Worm (Caenorhabditis elegans) whole organism, late embryonic: ENCODE measurements around the gene malt-1.
A peak's percentile ranks its signal among the peaks of the same experiment; 100 is the strongest.

ENCODE experiments used
- C08G9.2 ChIP-seq: sonication (generic microtip); optimal IDR thresholded peaks from 2 replicates; lab custom pipeline; 2016; ENCODE audit warnings: mild to moderate bottlenecking, missing genetic modification characterization, moderate library complexity, missing compliant biosample characterization
- Y22D7AL.16 ChIP-seq: sonication (generic microtip); optimal IDR thresholded peaks from 2 replicates; lab custom pipeline; 2016; ENCODE audit warnings: missing genetic modification characterization, missing compliant biosample characterization
- ama-1 ChIP-seq: fragments of 150-350 bp; optimal IDR thresholded peaks from 2 replicates; lab custom pipeline; 2014
- ceh-18 ChIP-seq: sonication (generic microtip); optimal IDR thresholded peaks from 2 replicates; lab custom pipeline; 2016; ENCODE audit warnings: missing genetic modification characterization, missing compliant biosample characterization
- ceh-19 ChIP-seq: fragments of 200-800 bp; sonication (Bioruptor generic); optimal IDR thresholded peaks from 2 replicates; lab custom pipeline; 2018; ENCODE audit warnings: mild to moderate bottlenecking, missing genetic modification characterization, missing compliant biosample characterization
- ceh-2 ChIP-seq: sonication (generic microtip); optimal IDR thresholded peaks from 2 replicates; lab custom pipeline; 2016; ENCODE audit warnings: missing genotype, missing genetic modification characterization, missing compliant biosample characterization
- ceh-24 ChIP-seq: sonication (generic microtip); optimal IDR thresholded peaks from 2 replicates; lab custom pipeline; 2016; ENCODE audit warnings: mild to moderate bottlenecking, missing genetic modification characterization, missing compliant biosample characterization
- ceh-30 ChIP-seq: fragments of 150-350 bp; optimal IDR thresholded peaks from 2 replicates; lab custom pipeline; 2014; ENCODE audit warnings: missing biosample characterization, missing genetic modification characterization
- ceh-31 ChIP-seq: sonication (generic microtip); optimal IDR thresholded peaks from 2 replicates; lab custom pipeline; 2016; ENCODE audit warnings: missing genetic modification characterization, missing compliant biosample characterization
- ceh-34 ChIP-seq: sonication (generic microtip); optimal IDR thresholded peaks from 2 replicates; lab custom pipeline; 2016; ENCODE audit warnings: mild to moderate bottlenecking, missing genetic modification characterization, missing compliant biosample characterization
- ceh-45 ChIP-seq: fragments of 200-800 bp; sonication (Bioruptor generic); IDR thresholded peaks from 2 replicates; pipeline ENCODE4 v1.3.6; 2022; ENCODE audit warnings: missing genetic modification reagents, missing genetic modification characterization, missing compliant biosample characterization
- ceh-48 ChIP-seq: sonication (generic microtip); optimal IDR thresholded peaks from 2 replicates; lab custom pipeline; 2016; ENCODE audit warnings: missing genetic modification characterization, inconsistent platforms, missing compliant biosample characterization
- ceh-9 ChIP-seq: sonication (generic microtip); optimal IDR thresholded peaks from 2 replicates; lab custom pipeline; 2016; ENCODE audit warnings: mild to moderate bottlenecking, missing genetic modification characterization, inconsistent platforms, missing compliant biosample characterization
- che-1 ChIP-seq: sonication (generic microtip); optimal IDR thresholded peaks from 2 replicates; lab custom pipeline; 2016; ENCODE audit warnings: mild to moderate bottlenecking, missing genetic modification characterization, missing compliant biosample characterization
- ets-4 ChIP-seq: sonication (generic microtip); optimal IDR thresholded peaks from 2 replicates; lab custom pipeline; 2016; ENCODE audit warnings: missing genetic modification characterization, missing compliant biosample characterization
- eyg-1 ChIP-seq: sonication (generic microtip); optimal IDR thresholded peaks from 2 replicates; lab custom pipeline; 2016; ENCODE audit warnings: missing genotype, missing genetic modification characterization, missing compliant biosample characterization
- gmeb-2 ChIP-seq: sonication (generic microtip); optimal IDR thresholded peaks from 2 replicates; lab custom pipeline; 2016; ENCODE audit warnings: missing genetic modification characterization, inconsistent platforms, missing compliant biosample characterization
- hlh-13 ChIP-seq: fragments of 200-800 bp; sonication (Bioruptor generic); optimal IDR thresholded peaks from 2 replicates; lab custom pipeline; 2018; ENCODE audit warnings: mild to moderate bottlenecking, missing genetic modification characterization, missing compliant biosample characterization
- hlh-30 ChIP-seq: sonication (generic microtip); optimal IDR thresholded peaks from 2 replicates; lab custom pipeline; 2017; ENCODE audit warnings: antibody characterized with exemption, missing genetic modification characterization, missing compliant biosample characterization; ENCODE audit not compliant: insufficient read depth
- hlh-8 ChIP-seq: sonication (generic microtip); optimal IDR thresholded peaks from 2 replicates; lab custom pipeline; 2016; ENCODE audit warnings: missing genotype, missing genetic modification characterization, missing compliant biosample characterization
- lim-6 ChIP-seq: sonication (generic microtip); optimal IDR thresholded peaks from 2 replicates; lab custom pipeline; 2016; ENCODE audit warnings: missing genetic modification characterization, missing compliant biosample characterization
- lin-11 ChIP-seq: fragments of 200-800 bp; sonication (Bioruptor generic); optimal IDR thresholded peaks from 2 replicates; lab custom pipeline; 2018; ENCODE audit warnings: mild to moderate bottlenecking, missing genetic modification characterization, missing compliant biosample characterization
- madf-2 ChIP-seq: sonication (generic microtip); optimal IDR thresholded peaks from 2 replicates; lab custom pipeline; 2017; ENCODE audit warnings: missing genetic modification characterization, missing compliant biosample characterization
- mec-3 ChIP-seq: sonication (generic microtip); optimal IDR thresholded peaks from 2 replicates; lab custom pipeline; 2016; ENCODE audit warnings: borderline replicate concordance, missing genetic modification characterization, missing compliant biosample characterization
- nhr-11 ChIP-seq: fragments of 150-350 bp; optimal IDR thresholded peaks from 2 replicates; lab custom pipeline; 2014; ENCODE audit warnings: missing biosample characterization, missing genetic modification characterization
- npax-4 ChIP-seq: sonication (generic microtip); optimal IDR thresholded peaks from 2 replicates; lab custom pipeline; 2016; ENCODE audit warnings: missing genetic modification characterization, missing compliant biosample characterization
- odd-2 ChIP-seq: sonication (generic microtip); optimal IDR thresholded peaks from 2 replicates; lab custom pipeline; 2017; ENCODE audit warnings: antibody characterized with exemption, mild to moderate bottlenecking, missing genetic modification characterization, missing compliant biosample characterization
- pag-3 ChIP-seq: sonication (generic microtip); optimal IDR thresholded peaks from 2 replicates; lab custom pipeline; 2016; ENCODE audit warnings: missing compliant biosample characterization, missing genetic modification characterization, borderline replicate concordance
- pat-9 ChIP-seq: fragments of 200-800 bp; sonication (Bioruptor generic); optimal IDR thresholded peaks from 2 replicates; lab custom pipeline; 2018; ENCODE audit warnings: mild to moderate bottlenecking, missing genetic modification characterization, moderate library complexity, missing compliant biosample characterization
- pax-1 ChIP-seq: fragments of 150-350 bp; optimal IDR thresholded peaks from 2 replicates; lab custom pipeline; 2014; ENCODE audit warnings: missing biosample characterization, missing genetic modification characterization
- pha-4 ChIP-seq: fragments of 150-350 bp; optimal IDR thresholded peaks from 2 replicates; lab custom pipeline; 2018; ENCODE audit warnings: missing biosample characterization, missing genetic modification reagents, missing genetic modification characterization
- pqm-1 ChIP-seq: sonication (generic microtip); optimal IDR thresholded peaks from 2 replicates; lab custom pipeline; 2016; ENCODE audit warnings: missing genetic modification characterization, missing compliant biosample characterization
- pros-1 ChIP-seq: fragments of 150-350 bp; optimal IDR thresholded peaks from 2 replicates; lab custom pipeline; 2014; ENCODE audit warnings: missing biosample characterization, missing genetic modification reagents, missing genetic modification characterization
- ref-2 ChIP-seq: sonication (generic microtip); optimal IDR thresholded peaks from 2 replicates; lab custom pipeline; 2016; ENCODE audit warnings: missing genetic modification characterization, missing compliant biosample characterization
- syd-9 ChIP-seq: sonication (generic microtip); optimal IDR thresholded peaks from 2 replicates; lab custom pipeline; 2016; ENCODE audit warnings: mild to moderate bottlenecking, missing genetic modification characterization, moderate library complexity, missing compliant biosample characterization
- tbx-2 ChIP-seq: sonication (generic microtip); optimal IDR thresholded peaks from 2 replicates; lab custom pipeline; 2016; ENCODE audit warnings: missing genetic modification characterization, missing compliant biosample characterization
- ttx-3 ChIP-seq: sonication (generic microtip); optimal IDR thresholded peaks from 2 replicates; lab custom pipeline; 2016; ENCODE audit warnings: missing genetic modification reagents, missing genetic modification characterization, missing compliant biosample characterization
- unc-3 ChIP-seq, 2 experiments: fragments of 200-800 bp in 1 of 2; sonication (Bioruptor generic) in 1 of 2; sonication (generic microtip) in 1 of 2; conservative IDR thresholded peaks in 1 of 2; optimal IDR thresholded peaks in 1 of 2; 2 replicates each; pipeline versions ENCODE4 v1.3.6 to Lab custom; 2016 to 2022; ENCODE audit warnings: missing compliant biosample characterization in 2 of 2, missing genetic modification characterization in 2 of 2, missing genetic modification reagents in 1 of 2
- unc-42 ChIP-seq: sonication (generic microtip); optimal IDR thresholded peaks from 2 replicates; lab custom pipeline; 2016; ENCODE audit warnings: missing genotype, missing genetic modification characterization, missing compliant biosample characterization
- unc-55 ChIP-seq: sonication (generic microtip); optimal IDR thresholded peaks from 2 replicates; lab custom pipeline; 2017; ENCODE audit warnings: missing biosample characterization, missing genetic modification reagents, missing genetic modification characterization
- ztf-16 ChIP-seq: sonication (generic microtip); optimal IDR thresholded peaks from 2 replicates; lab custom pipeline; 2017; ENCODE audit warnings: missing genetic modification characterization, missing compliant biosample characterization

Gene malt-1

DNA sequence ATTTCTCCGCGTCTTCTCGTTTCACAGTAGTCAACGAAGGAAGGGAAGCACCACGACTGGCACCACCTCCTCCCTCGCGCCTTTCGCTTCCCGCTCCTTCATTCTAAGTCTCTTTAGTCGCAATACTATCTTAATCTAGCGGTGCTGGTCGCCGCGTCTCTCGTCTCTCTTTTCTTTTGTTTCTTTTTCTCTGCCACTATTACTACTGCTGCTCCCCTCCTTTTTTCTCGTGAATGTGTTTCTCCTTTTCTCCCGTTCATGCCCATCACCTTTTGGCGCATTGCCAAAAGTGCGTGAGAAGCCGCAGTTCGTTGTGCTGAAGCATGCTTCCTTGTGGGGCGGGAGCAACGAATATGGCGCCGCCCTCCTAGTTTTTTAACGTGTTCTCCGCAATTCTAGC is 24.6 kb downstream of the malt-1 start:
- no peak for TF ChIP-seq madf-2
- no peak for TF ChIP-seq eyg-1 (tag; lab: Kevin White, UChicago)
- TF ChIP-seq unc-42 (tag; lab: Kevin White, UChicago): peak; percentile 16
- TF ChIP-seq ceh-2 (tag; lab: Kevin White, UChicago): no peak
- peak; percentile 19 for TF ChIP-seq ceh-19 (GFP tag; lab: Kevin White, UChicago)
- TF ChIP-seq tbx-2 (tag; lab: Kevin White, UChicago): peak; percentile 10
- TF ChIP-seq unc-55: peak; percentile 40
- TF ChIP-seq pat-9 (tag; lab: Kevin White, UChicago): no peak
- no peak for TF ChIP-seq ceh-9 (tag; lab: Kevin White, UChicago)
- TF ChIP-seq syd-9 (tag; lab: Kevin White, UChicago): peak; percentile 38
- peak; percentile 1 for TF ChIP-seq pros-1 (tag; lab: Kevin White, UChicago)
- peak; percentile 53 for TF ChIP-seq ceh-31 (tag; lab: Kevin White, UChicago)
- TF ChIP-seq ets-4 (tag; lab: Kevin White, UChicago): no peak
- no peak for TF ChIP-seq ama-1 (lab: Kevin White, UChicago)
- TF ChIP-seq ceh-34 (tag; lab: Kevin White, UChicago): peak; percentile 30
- peak; percentile 55 for TF ChIP-seq ceh-18 (tag; lab: Kevin White, UChicago)
- TF ChIP-seq lim-6 (tag; lab: Kevin White, UChicago): no peak
- TF ChIP-seq, all 69 proteins: peak for 9

DNA sequence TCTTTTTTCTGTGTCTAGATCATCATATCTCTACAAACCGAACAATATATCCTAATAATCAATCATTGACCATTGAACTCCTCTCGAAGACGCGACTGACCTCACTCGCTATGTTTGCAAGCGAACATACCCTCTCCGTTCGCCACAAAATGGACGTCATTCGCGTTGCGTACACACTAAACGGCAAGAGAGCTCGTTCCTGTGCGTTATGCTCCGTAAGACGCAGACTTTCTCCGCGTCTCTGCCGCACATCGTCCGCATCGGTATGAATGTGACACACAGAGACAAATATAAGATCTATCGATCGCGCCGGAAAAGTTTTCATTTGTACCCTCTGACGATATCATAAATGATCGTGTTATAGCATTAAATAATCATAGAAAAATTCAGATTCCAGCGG is 25.0 kb downstream of the malt-1 start:
- TF ChIP-seq unc-42 (tag; lab: Kevin White, UChicago) (no peak), hlh-30 (tag; lab: Kevin White, UChicago) (no peak), ceh-18 (tag; lab: Kevin White, UChicago) (no peak), ceh-45 (GFP tag; lab: Robert Waterston, UW) (no peak), Y22D7AL.16 (tag; lab: Kevin White, UChicago) (no peak), mec-3 (tag; lab: Kevin White, UChicago) (no peak), odd-2 (no peak), ceh-48 (peak; percentile 4), ceh-30 (tag; lab: Kevin White, UChicago) (no peak), pag-3 (tag; lab: Kevin White, UChicago) (no peak), pqm-1 (tag; lab: Kevin White, UChicago) (no peak), C08G9.2 (tag; lab: Kevin White, UChicago) (no peak), madf-2 (peak; percentile 98), nhr-11 (no peak), hlh-8 (no peak), unc-3 (GFP tag; conservative IDR thresholded peaks at IDR 0.05; lab: Robert Waterston, UW) (no peak), unc-3 (tag; optimal IDR thresholded peaks at IDR 0.05; lab: Kevin White, UChicago) (no peak), npax-4 (tag; lab: Kevin White, UChicago) (no peak), gmeb-2 (tag; lab: Kevin White, UChicago) (no peak), pax-1 (tag; lab: Kevin White, UChicago) (no peak), ref-2 (tag; lab: Kevin White, UChicago) (peak; percentile 48)
- TF ChIP-seq, all 69 proteins: peak for 3

DNA sequence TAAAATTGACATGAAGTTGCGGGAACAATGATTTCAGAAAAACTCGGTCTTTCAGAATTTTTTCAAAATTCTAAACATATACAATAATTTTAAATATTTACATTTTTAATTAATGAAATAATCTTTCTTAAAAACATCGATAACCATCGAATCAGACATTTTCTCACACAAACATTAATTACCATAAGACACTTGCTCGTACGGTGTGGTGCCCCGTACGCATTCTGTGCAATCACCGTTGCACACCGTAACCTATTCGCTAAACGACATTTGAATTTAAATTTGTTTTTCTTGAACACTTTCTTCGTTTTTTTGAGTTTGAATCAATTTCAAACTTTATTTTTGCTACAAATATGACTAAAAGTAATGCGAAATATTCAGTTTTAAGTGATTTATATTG is 27.3 kb downstream of the malt-1 start:
- TF ChIP-seq pag-3 (tag; lab: Kevin White, UChicago) (no peak), madf-2 (no peak), odd-2 (no peak), hlh-13 (GFP tag; lab: Kevin White, UChicago) (no peak), ttx-3 (tag; lab: Kevin White, UChicago) (no peak), che-1 (no peak), C08G9.2 (tag; lab: Kevin White, UChicago) (no peak), syd-9 (tag; lab: Kevin White, UChicago) (no peak), lim-6 (tag; lab: Kevin White, UChicago) (no peak), pat-9 (tag; lab: Kevin White, UChicago) (no peak), ceh-18 (tag; lab: Kevin White, UChicago) (no peak), Y22D7AL.16 (tag; lab: Kevin White, UChicago) (no peak), ref-2 (tag; lab: Kevin White, UChicago) (no peak), unc-42 (tag; lab: Kevin White, UChicago) (no peak), pha-4 (tag; lab: Kevin White, UChicago) (no peak), ztf-16 (tag; lab: Kevin White, UChicago) (no peak), unc-3 (GFP tag; conservative IDR thresholded peaks at IDR 0.05; lab: Robert Waterston, UW) (no peak), unc-3 (tag; optimal IDR thresholded peaks at IDR 0.05; lab: Kevin White, UChicago) (no peak), ceh-9 (tag; lab: Kevin White, UChicago) (no peak), ceh-24 (no peak), lin-11 (tag; lab: Kevin White, UChicago) (no peak)
